Fruit fly (Drosophila melanogaster): Measurements from ENCODE around the gene Trmt61.

The Trmt61 gene

DNA sequence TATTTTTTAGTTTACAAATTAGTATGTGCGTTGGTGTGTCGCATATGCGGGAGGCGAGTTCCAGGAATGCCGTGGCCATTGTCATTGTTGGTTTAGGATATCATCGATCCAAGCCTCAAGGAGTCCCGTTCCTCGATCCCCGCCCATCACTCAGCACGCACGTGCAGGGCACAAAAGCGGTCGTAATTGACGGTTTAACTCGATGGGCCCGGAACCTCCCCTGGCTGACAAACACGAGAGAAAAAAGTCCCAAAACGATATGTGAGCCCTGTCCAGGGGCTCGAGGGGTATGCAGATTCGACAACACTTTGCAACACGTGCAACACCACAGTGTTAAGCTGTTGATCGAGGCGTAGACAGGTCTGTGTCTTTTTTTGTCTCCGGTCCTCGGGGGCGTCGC lies 31.4 kb upstream of the Trmt61 start (continued):
- TF ChIP-seq bbx (GFP tag; IDR thresholded peaks at IDR 0.05; ENCODE audit: partially characterized antibody) (no peak), corto (GFP tag; optimal IDR thresholded peaks at IDR 0.05) (no peak), twi (tag; optimal IDR thresholded peaks at IDR 0.05) (peak; percentile 84), CG16779 (GFP tag; IDR thresholded peaks at IDR 0.05) (no peak), CG9437 (GFP tag; optimal IDR thresholded peaks at IDR 0.05) (no peak), maf-S (GFP tag; optimal IDR thresholded peaks at IDR 0.05) (no peak), gsb (GFP tag; IDR thresholded peaks at IDR 0.05) (no peak), toy (GFP tag; IDR thresholded peaks at IDR 0.05) (no peak), lmd (GFP tag; IDR thresholded peaks at IDR 0.05) (0 out of 2 replicates have a peak, but pooled peaks have one; percentile 7), CG7839 (tag; optimal IDR thresholded peaks at IDR 0.05) (no peak), chinmo (GFP tag; IDR thresholded peaks at IDR 0.05; ENCODE audit: partially characterized antibody) (no peak), kni (GFP tag; optimal IDR thresholded peaks at IDR 0.05) (peak; percentile 71), CG13424 (tag; optimal IDR thresholded peaks at IDR 0.05) (no peak), CG10959 (GFP tag; IDR thresholded peaks at IDR 0.05) (0 out of 2 replicates have a peak, but pooled peaks have one; percentile 8), Rx (GFP tag; IDR thresholded peaks at IDR 0.05) (no peak), her (GFP tag; optimal IDR thresholded peaks at IDR 0.05) (no peak), gce (GFP tag; IDR thresholded peaks at IDR 0.05) (no peak), Nf-YC (tag; optimal IDR thresholded peaks at IDR 0.05) (no peak), Stat92E (GFP tag; optimal IDR thresholded peaks at IDR 0.05) (peak in 1 of 3 experiments; percentile 56), bowl (GFP tag; IDR thresholded peaks at IDR 0.05) (no peak), D (optimal IDR thresholded peaks at IDR 0.05) (peak; percentile 31), D (GFP tag; optimal IDR thresholded peaks at IDR 0.05) (no peak), Xrp1 (GFP tag; IDR thresholded peaks at IDR 0.05) (no peak), gem (tag; optimal IDR thresholded peaks at IDR 0.05) (no peak), Jarid2 (GFP tag; optimal IDR thresholded peaks at IDR 0.05) (no peak), HmgD (GFP tag; optimal IDR thresholded peaks at IDR 0.05) (no peak), sens (GFP tag) (peak; percentile 18), Kr (GFP tag; optimal IDR thresholded peaks at IDR 0.05) (peak; percentile 46), pzg (GFP tag; optimal IDR thresholded peaks at IDR 0.05) (no peak), CG7556 (GFP tag; optimal IDR thresholded peaks at IDR 0.05) (no peak), CG12391 (tag; optimal IDR thresholded peaks at IDR 0.05) (no peak), CG32532 (GFP tag; IDR thresholded peaks at IDR 0.05) (no peak), tll (GFP tag; optimal IDR thresholded peaks at IDR 0.05) (peak in 1 of 2 experiments; percentile 4), tio (GFP tag; optimal IDR thresholded peaks at IDR 0.05) (no peak), CG33213 (GFP tag; optimal IDR thresholded peaks at IDR 0.05) (no peak), bigmax (GFP tag; optimal IDR thresholded peaks at IDR 0.05) (no peak), Gug (GFP tag; IDR thresholded peaks at IDR 0.05) (no peak), zfh1 (GFP tag; IDR thresholded peaks at IDR 0.05) (no peak), chn (GFP tag; optimal IDR thresholded peaks at IDR 0.05) (peak; percentile 18), sug (tag; optimal IDR thresholded peaks at IDR 0.05) (no peak), Ravus (GFP tag; IDR thresholded peaks at IDR 0.05) (no peak), CG6813 (GFP tag; optimal IDR thresholded peaks at IDR 0.05) (no peak), Lhr (GFP tag; optimal IDR thresholded peaks at IDR 0.05) (no peak)
